Worm (Caenorhabditis elegans) whole organism, early embryonic: ENCODE results near the gene mec-10.

ENCODE experiments used
- B0310.2 ChIP-seq: sonication (generic microtip); optimal IDR thresholded peaks from 2 replicates; lab custom pipeline; 2016; ENCODE audit warnings: mild to moderate bottlenecking, missing genetic modification characterization, missing compliant biosample characterization
- F13C5.2 ChIP-seq: sonication (generic microtip); optimal IDR thresholded peaks from 2 replicates; lab custom pipeline; 2017; ENCODE audit warnings: mild to moderate bottlenecking, missing genetic modification characterization, inconsistent platforms, missing compliant biosample characterization
- aly-1 ChIP-seq: sonication (generic microtip); optimal IDR thresholded peaks from 2 replicates; lab custom pipeline; 2016; ENCODE audit warnings: missing genetic modification characterization, missing compliant biosample characterization
- ama-1 ChIP-seq: fragments of 150-350 bp; optimal IDR thresholded peaks from 2 replicates; lab custom pipeline; 2014
- ceh-13 ChIP-seq: fragments of 200-800 bp; sonication (Bioruptor generic); optimal IDR thresholded peaks from 2 replicates; lab custom pipeline; 2018; ENCODE audit warnings: mild to moderate bottlenecking, missing genetic modification characterization, missing compliant biosample characterization
- ceh-36 ChIP-seq: sonication (generic microtip); optimal IDR thresholded peaks from 2 replicates; lab custom pipeline; 2016; ENCODE audit warnings: missing genetic modification characterization, inconsistent platforms, missing compliant biosample characterization
- ets-7 ChIP-seq: sonication (generic microtip); optimal IDR thresholded peaks from 2 replicates; lab custom pipeline; 2016; ENCODE audit warnings: missing genotype, missing genetic modification characterization, missing compliant biosample characterization
- flt-1 ChIP-seq: fragments of 200-800 bp; sonication (Bioruptor generic); IDR thresholded peaks from 2 replicates; pipeline ENCODE4 v1.3.6; 2022; ENCODE audit warnings: missing genetic modification characterization, missing compliant biosample characterization
- hmbx-1 ChIP-seq: sonication (generic microtip); optimal IDR thresholded peaks from 2 replicates; lab custom pipeline; 2016; ENCODE audit warnings: mild to moderate bottlenecking, missing genetic modification characterization, missing compliant biosample characterization
- hmg-4 ChIP-seq: fragments of 200-800 bp; sonication (Bioruptor generic); optimal IDR thresholded peaks from 2 replicates; lab custom pipeline; 2018; ENCODE audit warnings: mild to moderate bottlenecking, missing genetic modification characterization, missing compliant biosample characterization
- hnd-1 ChIP-seq: sonication (generic microtip); optimal IDR thresholded peaks from 2 replicates; lab custom pipeline; 2016; ENCODE audit warnings: missing genetic modification characterization, missing compliant biosample characterization
- pes-1 ChIP-seq: fragments of 200-800 bp; sonication (Bioruptor generic); IDR thresholded peaks from 2 replicates; pipeline ENCODE4 v1.3.6; 2022; ENCODE audit warnings: missing genetic modification reagents, missing genetic modification characterization, missing compliant biosample characterization
- scrt-1 ChIP-seq: fragments of 200-800 bp; sonication (Bioruptor generic); IDR thresholded peaks from 2 replicates; pipeline ENCODE4 v1.3.6; 2022; ENCODE audit warnings: missing genetic modification characterization, missing compliant biosample characterization
- sea-1 ChIP-seq: fragments of 200-800 bp; sonication (Bioruptor generic); conservative IDR thresholded peaks from 2 replicates; pipeline ENCODE4 v1.3.6; 2022; ENCODE audit warnings: missing genetic modification characterization, missing compliant biosample characterization
- tbx-11 ChIP-seq: fragments of 200-800 bp; sonication (Bioruptor generic); IDR thresholded peaks from 2 replicates; pipeline ENCODE4 v1.3.6; 2022; ENCODE audit warnings: missing genetic modification characterization, missing compliant biosample characterization
- tbx-37 ChIP-seq: fragments of 200-800 bp; sonication (Bioruptor generic); conservative IDR thresholded peaks from 2 replicates; pipeline ENCODE4 v1.3.6; 2022; ENCODE audit warnings: missing genetic modification reagents, missing genetic modification characterization, missing compliant biosample characterization
- tra-4 ChIP-seq: sonication (generic microtip); optimal IDR thresholded peaks from 2 replicates; lab custom pipeline; 2017; ENCODE audit warnings: missing genetic modification characterization, missing compliant biosample characterization

Gene mec-10

ce11 chrX:8470126-8470772 is at the start of gene mec-10:
Gene mec-10 (minus strand): TSS chrX:8470314.
- TF ChIP-seq tbx-37 (GFP tag; lab: Robert Waterston, UW), result no peak
- no peak for TF ChIP-seq scrt-1
- no peak for TF ChIP-seq hmbx-1
- no peak for TF ChIP-seq ama-1 (lab: Kevin White, UChicago)
- no peak for TF ChIP-seq ets-7 (tag; lab: Kevin White, UChicago)
- no peak for TF ChIP-seq F13C5.2 (tag; lab: Kevin White, UChicago)
- no peak for TF ChIP-seq hnd-1 (tag; lab: Kevin White, UChicago)
- TF ChIP-seq pes-1 (GFP tag; lab: Robert Waterston, UW), result no peak
- no peak for TF ChIP-seq ceh-36 (tag; lab: Kevin White, UChicago)
- no peak for TF ChIP-seq hmg-4
- TF ChIP-seq B0310.2 (tag; lab: Kevin White, UChicago), result no peak
- no peak for TF ChIP-seq tra-4 (tag; lab: Kevin White, UChicago)
- no peak for TF ChIP-seq flt-1 (GFP tag; lab: Robert Waterston, UW)
- TF ChIP-seq sea-1, result no peak
- no peak for TF ChIP-seq aly-1 (tag; lab: Kevin White, UChicago)
- TF ChIP-seq ceh-13 (GFP tag; lab: Kevin White, UChicago), result no peak
- no peak for TF ChIP-seq tbx-11 (GFP tag; lab: Robert Waterston, UW)

DNA sequence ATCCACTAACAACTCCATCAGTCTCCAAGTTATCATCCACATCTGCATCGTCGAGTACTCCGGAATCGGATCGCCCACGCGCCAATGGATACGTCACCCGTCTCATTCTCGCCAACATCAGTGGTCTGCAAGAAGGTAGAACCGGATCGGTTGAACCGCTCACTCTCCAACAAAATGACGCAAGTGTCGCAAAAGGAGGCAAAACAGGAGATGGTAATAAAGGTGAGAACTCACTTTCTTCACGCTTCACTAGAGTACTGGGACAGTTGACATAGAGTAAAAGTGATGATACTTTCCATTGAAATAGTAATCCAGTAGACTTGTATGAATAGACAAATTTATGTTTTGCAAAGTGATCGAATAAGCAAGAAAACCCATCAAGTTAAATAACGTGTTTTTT is 39.0 kb upstream of the mec-10 start:
- TF ChIP-seq tra-4 (tag; lab: Kevin White, UChicago) (no peak), tbx-11 (GFP tag; lab: Robert Waterston, UW) (no peak), ceh-13 (GFP tag; lab: Kevin White, UChicago) (no peak), hnd-1 (tag; lab: Kevin White, UChicago) (no peak), ets-7 (tag; lab: Kevin White, UChicago) (no peak), ceh-36 (tag; lab: Kevin White, UChicago) (no peak), aly-1 (tag; lab: Kevin White, UChicago) (no peak), hmbx-1 (no peak), F13C5.2 (tag; lab: Kevin White, UChicago) (no peak), pes-1 (GFP tag; lab: Robert Waterston, UW) (no peak), sea-1 (no peak), ama-1 (lab: Kevin White, UChicago) (no peak), hmg-4 (no peak), scrt-1 (no peak), tbx-37 (GFP tag; lab: Robert Waterston, UW) (no peak)

DNA sequence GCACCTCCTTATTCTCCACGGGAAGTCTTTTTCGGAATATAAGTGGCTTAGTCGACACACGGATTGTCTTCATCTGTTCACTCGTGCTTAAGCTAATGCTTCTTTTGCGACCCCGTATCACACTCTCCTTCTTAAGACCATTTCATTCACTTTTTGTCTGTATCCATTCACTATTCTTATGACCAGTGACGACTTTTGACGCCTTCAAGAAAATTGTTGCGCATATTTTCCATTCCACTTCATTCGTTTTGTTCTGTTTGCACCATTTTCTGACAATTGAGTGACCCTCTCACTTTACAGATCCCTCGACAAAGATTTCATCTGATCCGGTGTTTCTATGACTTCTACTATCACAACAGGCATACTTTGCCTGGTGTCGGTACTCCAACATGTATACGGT is 37.5 kb upstream of the mec-10 start, which contains the start of gene H03E18.1:
Gene H03E18.1 (plus strand): TSS at position 301 of the 400 bp plus-strand sequence.
- TF ChIP-seq hmg-4 (no peak), F13C5.2 (tag; lab: Kevin White, UChicago) (no peak), scrt-1 (no peak)

DNA sequence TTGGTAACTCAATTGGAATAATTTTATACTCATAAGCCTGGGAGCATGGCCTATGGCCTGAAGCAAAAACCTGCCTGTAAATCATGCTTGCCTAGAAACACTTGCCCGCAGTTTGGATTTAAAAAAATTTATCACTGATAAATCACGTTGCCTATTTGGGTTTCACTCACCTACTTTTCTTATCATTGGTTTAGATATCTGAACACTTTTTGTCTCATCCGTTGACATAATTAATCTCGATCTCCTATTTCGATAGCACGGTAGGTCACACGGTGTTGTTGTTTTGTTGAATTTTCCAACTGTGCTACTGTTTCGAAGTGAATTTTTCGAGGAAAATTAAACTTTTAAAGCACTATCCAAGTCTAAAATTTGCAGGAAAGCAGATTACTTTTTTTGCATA is 36.9 kb upstream of the mec-10 start:
- TF ChIP-seq pes-1 (GFP tag; lab: Robert Waterston, UW) (no peak), hmbx-1 (no peak), hnd-1 (tag; lab: Kevin White, UChicago) (no peak), B0310.2 (tag; lab: Kevin White, UChicago) (no peak), hmg-4 (no peak), ceh-36 (tag; lab: Kevin White, UChicago) (no peak)

DNA sequence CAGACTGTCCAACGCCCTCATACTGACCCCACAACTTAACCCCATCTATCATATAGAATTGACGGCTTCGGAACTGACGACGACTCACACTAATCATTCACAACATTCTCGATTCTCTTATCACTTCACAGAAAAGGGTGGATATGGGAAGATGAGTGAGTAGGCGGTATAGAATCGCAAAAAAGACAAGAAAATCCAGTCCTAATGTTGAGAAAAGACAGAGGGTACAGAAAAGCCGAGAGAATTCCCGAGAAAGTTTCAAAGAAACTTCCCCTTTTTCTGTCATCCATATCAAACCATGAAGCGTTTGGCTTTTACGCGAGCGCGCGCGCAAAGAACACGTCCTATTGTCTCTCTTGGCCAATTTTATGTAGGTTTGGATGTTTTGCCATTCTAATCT is 34.1 kb upstream of the mec-10 start:
- TF ChIP-seq hmg-4 (no peak), ceh-13 (GFP tag; lab: Kevin White, UChicago) (no peak), ceh-36 (tag; lab: Kevin White, UChicago) (no peak)

ce11 chrX:8500922-8501321 is 30.8 kb upstream of the mec-10 start, which contains the start of gene grd-4:
Gene grd-4 (plus strand): TSS chrX:8501222.
- TF ChIP-seq tbx-11 (GFP tag; lab: Robert Waterston, UW), result no peak
- no peak for TF ChIP-seq ceh-36 (tag; lab: Kevin White, UChicago)
- no peak for TF ChIP-seq ama-1 (lab: Kevin White, UChicago)
- TF ChIP-seq flt-1 (GFP tag; lab: Robert Waterston, UW), result no peak
- TF ChIP-seq hmbx-1, result no peak
- TF ChIP-seq hnd-1 (tag; lab: Kevin White, UChicago), result no peak
- no peak for TF ChIP-seq hmg-4
- TF ChIP-seq aly-1 (tag; lab: Kevin White, UChicago), result no peak
- TF ChIP-seq ceh-13 (GFP tag; lab: Kevin White, UChicago), result no peak
- no peak for TF ChIP-seq F13C5.2 (tag; lab: Kevin White, UChicago)
- no peak for TF ChIP-seq sea-1
- TF ChIP-seq tra-4 (tag; lab: Kevin White, UChicago), result no peak
- TF ChIP-seq tbx-37 (GFP tag; lab: Robert Waterston, UW), result no peak

ce11 chrX:8499721-8500120 is 29.6 kb upstream of the mec-10 start, which contains the start of gene grd-14:
Gene grd-14 (plus strand): TSS chrX:8500021.
- TF ChIP-seq pes-1 (GFP tag; lab: Robert Waterston, UW) (no peak), ceh-36 (tag; lab: Kevin White, UChicago) (no peak), hmbx-1 (no peak), tbx-11 (GFP tag; lab: Robert Waterston, UW) (no peak), B0310.2 (tag; lab: Kevin White, UChicago) (no peak), tra-4 (tag; lab: Kevin White, UChicago) (no peak), sea-1 (no peak), tbx-37 (GFP tag; lab: Robert Waterston, UW) (no peak), hmg-4 (no peak), flt-1 (GFP tag; lab: Robert Waterston, UW) (no peak), aly-1 (tag; lab: Kevin White, UChicago) (no peak), hnd-1 (tag; lab: Kevin White, UChicago) (no peak), scrt-1 (no peak), ama-1 (lab: Kevin White, UChicago) (no peak), ceh-13 (GFP tag; lab: Kevin White, UChicago) (no peak), ets-7 (tag; lab: Kevin White, UChicago) (no peak), F13C5.2 (tag; lab: Kevin White, UChicago) (no peak)
